Fruit fly (Drosophila melanogaster) whole organism, wandering third instar larva: ENCODE data around the gene ddbt.

ENCODE experiments used
- Abd-B ChIP-seq: fragments of >200 bp; optimal IDR thresholded peaks from 2 replicates; lab custom pipeline; 2017; ENCODE audit warnings: missing biosample characterization, missing genetic modification characterization
- CG32264 ChIP-seq: fragments of 200-800 bp; sonication (Bioruptor generic); optimal IDR thresholded peaks from 2 replicates; lab custom pipeline; 2016; ENCODE audit warnings: missing biosample characterization, missing genetic modification characterization
- Dfd ChIP-seq: fragments of >200 bp; optimal IDR thresholded peaks from 2 replicates; lab custom pipeline; 2017; ENCODE audit warnings: missing biosample characterization, missing genetic modification characterization
- pan ChIP-seq: fragments of >200 bp; optimal IDR thresholded peaks from 2 replicates; lab custom pipeline; 2017
- usp ChIP-seq: fragments of >200 bp; optimal IDR thresholded peaks from 2 replicates; lab custom pipeline; 2017; ENCODE audit warnings: missing biosample characterization, missing genetic modification characterization

dm6 chr3L:284253-284652 is 32.6 kb upstream of the ddbt start:
- TF ChIP-seq Dfd (GFP tag; lab: Kevin White, UChicago) (no peak), pan (no peak), Abd-B (no peak), usp (GFP tag; lab: Kevin White, UChicago) (no peak), CG32264 (no peak)
